Fruit fly (Drosophila melanogaster): ENCODE measurements around the gene lush.

lush gene

dm6 chr3L:19642448-19643020, 36.6 kb upstream of the lush start, which contains the start of gene Rnf146 (continued):
- TF ChIP-seq CG10565 (GFP tag; optimal IDR thresholded peaks at IDR 0.05): no peak
- TF ChIP-seq pzg (GFP tag; optimal IDR thresholded peaks at IDR 0.05): peak; percentile 85
- TF ChIP-seq seq (GFP tag; IDR thresholded peaks at IDR 0.05): no peak
- peak; percentile 8 for TF ChIP-seq HmgZ (tag; optimal IDR thresholded peaks at IDR 0.05)
- TF ChIP-seq CG3838 (GFP tag; optimal IDR thresholded peaks at IDR 0.05): no peak
- no peak for TF ChIP-seq fd96Cb (tag; optimal IDR thresholded peaks at IDR 0.05)
- TF ChIP-seq nau (GFP tag; optimal IDR thresholded peaks at IDR 0.05): no peak
- TF ChIP-seq CG12659 (GFP tag; optimal IDR thresholded peaks at IDR 0.05): peak; percentile 46
- TF ChIP-seq CG10267 (tag; optimal IDR thresholded peaks at IDR 0.05): peak; percentile 94
- TF ChIP-seq jumu (GFP tag; optimal IDR thresholded peaks at IDR 0.05): no peak
- TF ChIP-seq CG8290 (GFP tag; optimal IDR thresholded peaks at IDR 0.05): no peak
- peak in 1 of 2 experiments; percentile 18 for TF ChIP-seq CG8290 (tag; optimal IDR thresholded peaks at IDR 0.05)
- no peak for TF ChIP-seq cwo (GFP tag; optimal IDR thresholded peaks at IDR 0.05)
- no peak for TF ChIP-seq ase (GFP tag; IDR thresholded peaks at IDR 0.05)
- no peak for TF ChIP-seq CG32772 (GFP tag; IDR thresholded peaks at IDR 0.05)
- TF ChIP-seq zen (tag; optimal IDR thresholded peaks at IDR 0.05): no peak
- no peak for TF ChIP-seq CG6813 (GFP tag; optimal IDR thresholded peaks at IDR 0.05)
- TF ChIP-seq dpn (GFP tag; optimal IDR thresholded peaks at IDR 0.05): no peak
- no peak for TF ChIP-seq CG10462 (GFP tag; optimal IDR thresholded peaks at IDR 0.05)
- peak; percentile 16 for TF ChIP-seq nom (GFP tag; optimal IDR thresholded peaks at IDR 0.05)
- TF ChIP-seq CG5180 (GFP tag; optimal IDR thresholded peaks at IDR 0.05): no peak
- no peak for TF ChIP-seq Ptx1 (GFP tag; IDR thresholded peaks at IDR 0.05)
- TF ChIP-seq bigmax (GFP tag; optimal IDR thresholded peaks at IDR 0.05): no peak
- no peak for TF ChIP-seq CG34376 (GFP tag; optimal IDR thresholded peaks at IDR 0.05)
- no peak for TF ChIP-seq CG9876 (GFP tag; optimal IDR thresholded peaks at IDR 0.05)
- no peak for TF ChIP-seq CG2889 (GFP tag; IDR thresholded peaks at IDR 0.05)
- TF ChIP-seq dmrt11E (tag; optimal IDR thresholded peaks at IDR 0.05): no peak
- TF ChIP-seq CG12299 (tag; optimal IDR thresholded peaks at IDR 0.05): no peak
- TF ChIP-seq Sox102F (GFP tag; optimal IDR thresholded peaks at IDR 0.05): no peak
- TF ChIP-seq CG12219 (GFP tag; optimal IDR thresholded peaks at IDR 0.05): no peak
- no peak for TF ChIP-seq CG18476 (GFP tag; optimal IDR thresholded peaks at IDR 0.05)
- TF ChIP-seq exex (tag; optimal IDR thresholded peaks at IDR 0.05): no peak
- peak; percentile 46 for TF ChIP-seq CG14710 (tag; optimal IDR thresholded peaks at IDR 0.05)
- peak; percentile 75 for TF ChIP-seq MESR4 (GFP tag; optimal IDR thresholded peaks at IDR 0.05)
- TF ChIP-seq Mrtf (GFP tag; IDR thresholded peaks at IDR 0.05): no peak
- no peak for TF ChIP-seq CG7928 (GFP tag; optimal IDR thresholded peaks at IDR 0.05)
- no peak for TF ChIP-seq salm (tag; optimal IDR thresholded peaks at IDR 0.05)
- TF ChIP-seq Sry-δ (GFP tag; optimal IDR thresholded peaks at IDR 0.05): peak; percentile 11
- TF ChIP-seq CG7372 (GFP tag; IDR thresholded peaks at IDR 0.05): no peak
- peak; percentile 78 for TF ChIP-seq trem (tag; optimal IDR thresholded peaks at IDR 0.05)
- TF ChIP-seq dm (GFP tag; optimal IDR thresholded peaks at IDR 0.05): no peak
- no peak for TF ChIP-seq tio (GFP tag; optimal IDR thresholded peaks at IDR 0.05)
- no peak for TF ChIP-seq CG9727 (GFP tag; optimal IDR thresholded peaks at IDR 0.05)
- TF ChIP-seq Hey (tag; optimal IDR thresholded peaks at IDR 0.05): no peak
- TF ChIP-seq aop (GFP tag; IDR thresholded peaks at IDR 0.05): no peak
- TF ChIP-seq slp2 (GFP tag; optimal IDR thresholded peaks at IDR 0.05): no peak
- no peak for TF ChIP-seq Hr78 (GFP tag; optimal IDR thresholded peaks at IDR 0.05)
- peak; percentile 24 for TF ChIP-seq lbe (GFP tag; optimal IDR thresholded peaks at IDR 0.05)
- no peak for TF ChIP-seq gsb (GFP tag; IDR thresholded peaks at IDR 0.05)
- no peak for TF ChIP-seq CG4282 (GFP tag; optimal IDR thresholded peaks at IDR 0.05)
- no peak for TF ChIP-seq Mad (GFP tag; optimal IDR thresholded peaks at IDR 0.05)
